Worm (Caenorhabditis elegans): Measurements from ENCODE around the gene irld-44.

DNA sequence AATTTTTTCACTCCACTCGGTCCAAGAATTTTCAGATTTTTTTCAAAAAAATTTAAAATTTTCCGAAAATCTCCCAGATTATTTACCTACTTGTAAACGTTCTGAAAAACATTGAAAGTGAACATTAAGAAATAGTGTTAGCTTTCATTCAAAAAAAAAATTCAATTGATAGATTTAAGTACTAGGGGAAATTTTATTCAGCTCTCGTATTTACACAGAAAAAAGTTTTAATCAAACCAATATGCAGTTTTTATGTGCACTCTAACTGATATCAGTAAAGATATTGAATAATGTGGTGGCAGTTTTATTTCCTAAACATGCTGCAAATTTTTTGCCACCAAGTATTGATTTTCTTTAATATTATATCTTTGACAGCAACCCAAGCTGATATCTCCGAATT, 17.1 kb downstream of the irld-44 start, which contains the start of gene irld-42:
- no peak for TF ChIP-seq klf-2 (GFP tag; conservative IDR thresholded peaks at IDR 0.05)
- no peak for TF ChIP-seq ztf-23 (GFP tag; IDR thresholded peaks at IDR 0.05)
- no peak for TF ChIP-seq flt-1 (GFP tag; IDR thresholded peaks at IDR 0.05)
